Fruit fly (Drosophila melanogaster) whole organism, wandering third instar larva: ENCODE data around the gene Ttc1.

Experiments used
- HLH106 ChIP-seq: fragments of 200-800 bp; optimal IDR thresholded peaks from 3 replicates; lab custom pipeline; 2019; ENCODE audit warnings: missing biosample characterization, mild to moderate bottlenecking, missing genetic modification characterization, moderate library complexity
- Hr78 ChIP-seq: fragments of >200 bp; optimal IDR thresholded peaks from 2 replicates; lab custom pipeline; 2017; ENCODE audit warnings: missing biosample characterization, missing genetic modification characterization
- Jra ChIP-seq: sonication (Bioruptor generic); optimal IDR thresholded peaks from 2 replicates; lab custom pipeline; 2016; ENCODE audit warnings: missing biosample characterization, missing genetic modification characterization
- Myc ChIP-seq: fragments of >200 bp; optimal IDR thresholded peaks from 2 replicates; lab custom pipeline; 2017
- OdsH ChIP-seq: fragments of 200-800 bp; sonication (Bioruptor generic); optimal IDR thresholded peaks from 2 replicates; lab custom pipeline; 2016; ENCODE audit warnings: missing biosample characterization, mild to moderate bottlenecking, missing genetic modification characterization
- Sp1 ChIP-seq: fragments of 200-800 bp; sonication (Bioruptor generic); optimal IDR thresholded peaks from 3 replicates; lab custom pipeline; 2019; ENCODE audit warnings: missing biosample characterization, mild to moderate bottlenecking, missing genetic modification characterization, moderate library complexity
- dsf ChIP-seq: sonication (Bioruptor generic); optimal IDR thresholded peaks from 2 replicates; lab custom pipeline; 2016; ENCODE audit warnings: missing biosample characterization, missing genetic modification characterization, borderline replicate concordance
- h ChIP-seq: fragments of 200-800 bp; sonication (Bioruptor generic); optimal IDR thresholded peaks from 3 replicates; lab custom pipeline; 2016; ENCODE audit warnings: missing biosample characterization, mild to moderate bottlenecking, missing genetic modification characterization
- psq ChIP-seq: fragments of 200-800 bp; sonication (Bioruptor generic); optimal IDR thresholded peaks from 3 replicates; lab custom pipeline; 2017; ENCODE audit warnings: missing biosample characterization, mild to moderate bottlenecking, missing genetic modification characterization, moderate library complexity
- rgr ChIP-seq: fragments of 200-800 bp; sonication (Bioruptor generic); optimal IDR thresholded peaks from 3 replicates; lab custom pipeline; 2016; ENCODE audit warnings: missing biosample characterization, mild to moderate bottlenecking, missing genetic modification characterization
- sage ChIP-seq: fragments of 200-800 bp; sonication (Bioruptor generic); optimal IDR thresholded peaks from 2 replicates; lab custom pipeline; 2016; ENCODE audit warnings: missing biosample characterization, mild to moderate bottlenecking, missing genetic modification characterization
- tai ChIP-seq: sonication (Bioruptor generic); optimal IDR thresholded peaks from 2 replicates; lab custom pipeline; 2016; ENCODE audit warnings: missing biosample characterization, missing genetic modification characterization

DNA sequence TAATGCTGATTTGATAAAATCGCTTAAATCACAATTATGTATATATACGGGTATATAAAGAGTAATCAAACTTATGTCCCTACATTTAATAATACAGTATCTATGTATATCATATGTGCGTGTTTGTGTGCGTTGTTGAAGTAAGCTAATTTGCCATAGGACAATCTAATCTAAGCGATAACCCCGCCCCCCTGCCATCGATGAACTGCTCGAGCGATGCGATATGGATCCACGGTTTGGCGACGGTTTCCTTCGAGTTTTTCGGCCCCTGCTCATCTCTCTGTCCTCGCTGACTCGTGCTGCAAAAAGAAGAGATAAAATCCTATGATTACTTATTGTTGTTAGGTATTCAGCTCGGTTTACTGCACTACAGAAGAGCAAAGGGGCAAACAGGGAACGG is 4.0 kb upstream of the Ttc1 start:
- no peak for TF ChIP-seq OdsH (GFP tag; lab: Kevin White, UChicago)
- TF ChIP-seq Myc: no peak
- no peak for TF ChIP-seq psq (GFP tag; lab: Kevin White, UChicago)
- TF ChIP-seq Jra (GFP tag; lab: Kevin White, UChicago): no peak
- TF ChIP-seq h (GFP tag; lab: Kevin White, UChicago): peak; percentile 38
- TF ChIP-seq sage (GFP tag; lab: Kevin White, UChicago): no peak
- no peak for TF ChIP-seq Hr78 (GFP tag; lab: Kevin White, UChicago)
- TF ChIP-seq Sp1 (GFP tag; lab: Kevin White, UChicago): no peak
- no peak for TF ChIP-seq rgr
- peak; percentile 2 for TF ChIP-seq tai (GFP tag; lab: Kevin White, UChicago)
- no peak for TF ChIP-seq dsf (GFP tag; lab: Kevin White, UChicago)
- no peak for TF ChIP-seq HLH106 (tag; lab: Kevin White, UChicago)
